Worm (Caenorhabditis elegans) whole organism, L4 larva: ENCODE data around the gene nlp-63.
A peak's percentile ranks its signal among the peaks of the same experiment; 100 is the strongest.

Source experiments
- D1046.2 ChIP-seq: fragments of 200-800 bp; sonication (Bioruptor generic); IDR thresholded peaks from 2 replicates; pipeline ENCODE4 v1.3.6; 2022; ENCODE audit warnings: missing genetic modification characterization, missing compliant biosample characterization
- F26F4.8 ChIP-seq: fragments of 200-800 bp; sonication (Bioruptor generic); conservative IDR thresholded peaks from 2 replicates; pipeline ENCODE4 v1.3.6; 2022; ENCODE audit warnings: missing genetic modification characterization, missing compliant biosample characterization
- F44E2.7 ChIP-seq: fragments of 200-800 bp; sonication (Bioruptor generic); IDR thresholded peaks from 2 replicates; pipeline ENCODE4 v2.1.2; 2022; ENCODE audit warnings: missing genetic modification characterization, missing compliant biosample characterization
- F49E8.2 ChIP-seq: sonication (generic microtip); optimal IDR thresholded peaks from 2 replicates; lab custom pipeline; 2016; ENCODE audit warnings: missing compliant biosample characterization, mild to moderate bottlenecking, missing genetic modification characterization, borderline replicate concordance
- T20F7.1 ChIP-seq: fragments of 200-800 bp; sonication (Bioruptor generic); optimal IDR thresholded peaks from 2 replicates; lab custom pipeline; 2018; ENCODE audit warnings: mild to moderate bottlenecking, missing genetic modification characterization, missing compliant biosample characterization
- Y48G9A.11 ChIP-seq: fragments of 200-800 bp; sonication (Bioruptor generic); IDR thresholded peaks from 2 replicates; pipeline ENCODE4 v1.3.6; 2022; ENCODE audit warnings: missing genetic modification reagents, missing genetic modification characterization, missing compliant biosample characterization
- Y5F2A.4 ChIP-seq: fragments of 200-800 bp; sonication (Bioruptor generic); optimal IDR thresholded peaks from 2 replicates; lab custom pipeline; 2018; ENCODE audit warnings: mild to moderate bottlenecking, missing genetic modification characterization, missing compliant biosample characterization
- ZK337.2 ChIP-seq: fragments of 200-800 bp; sonication (Bioruptor generic); IDR thresholded peaks from 2 replicates; pipeline ENCODE4 v1.3.6; 2022; ENCODE audit warnings: missing genetic modification reagents, missing genetic modification characterization, missing compliant biosample characterization
- aha-1 ChIP-seq: fragments of 150-350 bp; peaks from one replicate; lab custom pipeline; 2014; ENCODE audit warnings: missing biosample characterization, missing genetic modification characterization
- aly-2 ChIP-seq: sonication (generic microtip); optimal IDR thresholded peaks from 2 replicates; lab custom pipeline; 2018; ENCODE audit warnings: missing biosample characterization, missing genetic modification characterization
- ceh-20 ChIP-seq: fragments of 200-800 bp; sonication (Bioruptor generic); IDR thresholded peaks from 2 replicates; pipeline ENCODE4 v1.3.6; 2022; ENCODE audit warnings: missing genetic modification reagents, missing genetic modification characterization, missing compliant biosample characterization
- ceh-32 ChIP-seq: sonication (generic microtip); optimal IDR thresholded peaks from 2 replicates; lab custom pipeline; 2016; ENCODE audit warnings: mild to moderate bottlenecking, missing genetic modification characterization, missing compliant biosample characterization; ENCODE audit not compliant: poor library complexity
- ces-1 ChIP-seq: fragments of 150-350 bp; sonication (generic microtip); optimal IDR thresholded peaks from 4 replicates; lab custom pipeline; 2014; ENCODE audit warnings: missing biosample characterization, missing genetic modification reagents, missing genetic modification characterization
- cey-2 ChIP-seq: sonication (generic microtip); optimal IDR thresholded peaks from 3 replicates; lab custom pipeline; 2017; ENCODE audit warnings: missing genetic modification characterization, mild to moderate bottlenecking, missing compliant biosample characterization, antibody characterized with exemption, borderline replicate concordance; ENCODE audit not compliant: insufficient read depth
- daf-16 ChIP-seq, 3 experiments: sonication (generic microtip); optimal IDR thresholded peaks; 2 replicates each; lab custom pipeline; 2016 to 2017; ENCODE audit warnings: missing genetic modification characterization in 3 of 3, missing genetic modification reagents in 3 of 3, mild to moderate bottlenecking in 2 of 3, missing compliant biosample characterization in 2 of 3, missing biosample characterization in 1 of 3, moderate library complexity in 1 of 3
- daf-8 ChIP-seq: fragments of 200-800 bp; sonication (Bioruptor generic); IDR thresholded peaks from 2 replicates; pipeline ENCODE4 v1.3.6; 2022; ENCODE audit warnings: missing genetic modification characterization, missing compliant biosample characterization
- egl-27 ChIP-seq: sonication (generic microtip); optimal IDR thresholded peaks from 3 replicates; lab custom pipeline; 2017; ENCODE audit warnings: missing biosample characterization, missing genetic modification reagents, missing genetic modification characterization
- hif-1 ChIP-seq, 2 experiments: sonication (generic microtip); optimal IDR thresholded peaks; 2 replicates each; lab custom pipeline; 2016 to 2017; ENCODE audit warnings: missing compliant biosample characterization in 2 of 2, missing genetic modification characterization in 2 of 2, missing genetic modification reagents in 2 of 2, missing genotype in 2 of 2, mild to moderate bottlenecking in 1 of 2
- hlh-30 ChIP-seq: sonication (generic microtip); optimal IDR thresholded peaks from 2 replicates; lab custom pipeline; 2017; ENCODE audit warnings: antibody characterized with exemption, mild to moderate bottlenecking, missing genetic modification characterization, missing compliant biosample characterization; ENCODE audit not compliant: insufficient read depth
- hmg-1.1 ChIP-seq: fragments of 200-800 bp; sonication (Bioruptor generic); IDR thresholded peaks from 2 replicates; pipeline ENCODE4 v1.3.6; 2022; ENCODE audit warnings: missing genetic modification reagents, missing genetic modification characterization, missing compliant biosample characterization
- jun-1 ChIP-seq: fragments of 150-350 bp; optimal IDR thresholded peaks from 2 replicates; lab custom pipeline; 2014; ENCODE audit warnings: missing biosample characterization, missing genetic modification reagents, missing genetic modification characterization
- lim-7 ChIP-seq: fragments of 200-800 bp; sonication (Bioruptor generic); IDR thresholded peaks from 2 replicates; pipeline ENCODE4 v1.3.6; 2022; ENCODE audit warnings: missing genetic modification characterization, missing compliant biosample characterization
- lin-13 ChIP-seq: fragments of 150-350 bp; optimal IDR thresholded peaks from 2 replicates; lab custom pipeline; 2014; ENCODE audit warnings: missing biosample characterization, missing genetic modification reagents, missing genetic modification characterization
- lin-15B ChIP-seq: fragments of 150-350 bp; sonication (generic microtip); optimal IDR thresholded peaks from 3 replicates; lab custom pipeline; 2014; ENCODE audit warnings: missing biosample characterization, missing genetic modification characterization
- lin-29 ChIP-seq: fragments of 200-800 bp; sonication (Bioruptor generic); IDR thresholded peaks from 2 replicates; pipeline ENCODE4 v1.3.6; 2022; ENCODE audit warnings: missing genetic modification reagents, missing genetic modification characterization, missing compliant biosample characterization
- lin-39 ChIP-seq: fragments of 150-350 bp; optimal IDR thresholded peaks from 2 replicates; lab custom pipeline; 2014; ENCODE audit warnings: missing biosample characterization, missing genetic modification reagents, missing genetic modification characterization
- lir-3 ChIP-seq: sonication (generic microtip); optimal IDR thresholded peaks from 2 replicates; lab custom pipeline; 2016; ENCODE audit warnings: mild to moderate bottlenecking, missing genetic modification characterization, missing compliant biosample characterization
- lsy-2 ChIP-seq, 2 experiments: fragments of 150-350 bp in 1 of 2; sonication (generic microtip) in 1 of 2; optimal IDR thresholded peaks; 2 replicates each; lab custom pipeline; 2014 to 2017; ENCODE audit warnings: missing biosample characterization in 2 of 2, missing genetic modification characterization in 2 of 2
- madf-5 ChIP-seq, 2 experiments: fragments of 200-800 bp; sonication (Bioruptor generic); IDR thresholded peaks; 2 replicates each; pipeline ENCODE4 v1.3.6; 2022; ENCODE audit warnings: missing compliant biosample characterization in 2 of 2, missing genetic modification characterization in 2 of 2
- madf-9 ChIP-seq: fragments of 200-800 bp; sonication (Bioruptor generic); conservative IDR thresholded peaks from 2 replicates; pipeline ENCODE4 v1.3.6; 2022; ENCODE audit warnings: missing genetic modification reagents, missing genetic modification characterization, missing compliant biosample characterization
- mdl-1 ChIP-seq, 2 experiments: fragments of 150-350 bp in 1 of 2; sonication (generic microtip) in 1 of 2; optimal IDR thresholded peaks; 2 replicates each; lab custom pipeline; 2014 to 2017; ENCODE audit warnings: missing biosample characterization in 2 of 2, missing genetic modification characterization in 2 of 2
- mes-2 ChIP-seq: sonication (generic microtip); optimal IDR thresholded peaks from 2 replicates; lab custom pipeline; 2016; ENCODE audit warnings: missing genotype, mild to moderate bottlenecking, missing genetic modification characterization, missing compliant biosample characterization; ENCODE audit not compliant: poor library complexity, severe bottlenecking
- mxl-3 ChIP-seq: fragments of 200-800 bp; sonication (Bioruptor generic); optimal IDR thresholded peaks from 2 replicates; lab custom pipeline; 2018; ENCODE audit warnings: mild to moderate bottlenecking, missing genetic modification characterization, missing compliant biosample characterization
- nhr-10 ChIP-seq: fragments of 150-350 bp; optimal IDR thresholded peaks from 2 replicates; lab custom pipeline; 2014; ENCODE audit warnings: missing biosample characterization, missing genetic modification characterization
- nhr-11 ChIP-seq: fragments of 150-350 bp; optimal IDR thresholded peaks from 2 replicates; lab custom pipeline; 2014; ENCODE audit warnings: missing biosample characterization, missing genetic modification characterization
- nhr-237 ChIP-seq: sonication (generic microtip); optimal IDR thresholded peaks from 2 replicates; lab custom pipeline; 2017; ENCODE audit warnings: missing biosample characterization, missing genetic modification characterization
- nhr-25 ChIP-seq: sonication (generic microtip); optimal IDR thresholded peaks from 2 replicates; lab custom pipeline; 2017; ENCODE audit warnings: missing genetic modification characterization, mild to moderate bottlenecking, missing compliant biosample characterization, antibody characterized with exemption, moderate library complexity, borderline replicate concordance; ENCODE audit not compliant: insufficient read depth
- nhr-28 ChIP-seq: fragments of 150-350 bp; optimal IDR thresholded peaks from 2 replicates; lab custom pipeline; 2014; ENCODE audit warnings: missing biosample characterization, missing genetic modification characterization
- nhr-41 ChIP-seq: fragments of 200-800 bp; sonication (Bioruptor generic); IDR thresholded peaks from 2 replicates; pipeline ENCODE4 v1.3.6; 2022; ENCODE audit warnings: missing genetic modification reagents, missing genetic modification characterization, missing compliant biosample characterization
- nhr-42 ChIP-seq: fragments of 200-800 bp; sonication (Bioruptor generic); IDR thresholded peaks from 2 replicates; pipeline ENCODE4 v1.3.6; 2022; ENCODE audit warnings: missing genetic modification characterization, missing compliant biosample characterization
- nhr-76 ChIP-seq: fragments of 150-350 bp; optimal IDR thresholded peaks from 2 replicates; lab custom pipeline; 2014; ENCODE audit warnings: missing biosample characterization, missing genetic modification characterization
- pha-4 ChIP-seq, 2 experiments: fragments of 150-350 bp in 1 of 2; fragments of 200-800 bp in 1 of 2; sonication (Bioruptor generic) in 1 of 2; IDR thresholded peaks in 1 of 2; optimal IDR thresholded peaks in 1 of 2; 2 replicates each; pipeline versions ENCODE4 v1.3.6 to Lab custom; 2014 to 2022; ENCODE audit warnings: missing genetic modification characterization in 2 of 2, missing genetic modification reagents in 2 of 2, missing biosample characterization in 1 of 2, missing compliant biosample characterization in 1 of 2
- rbr-2 ChIP-seq: sonication (generic microtip); optimal IDR thresholded peaks from 2 replicates; lab custom pipeline; 2016; ENCODE audit warnings: missing genotype, missing genetic modification characterization, missing compliant biosample characterization
- saeg-2 ChIP-seq: fragments of 200-800 bp; sonication (Bioruptor generic); IDR thresholded peaks from 2 replicates; pipeline ENCODE4 v1.3.6; 2022; ENCODE audit warnings: missing genetic modification reagents, missing genetic modification characterization, missing compliant biosample characterization
- sdz-12 ChIP-seq: fragments of 200-800 bp; sonication (Bioruptor generic); optimal IDR thresholded peaks from 2 replicates; lab custom pipeline; 2018; ENCODE audit warnings: mild to moderate bottlenecking, missing genetic modification characterization, missing compliant biosample characterization
- snpc-1.2 ChIP-seq: fragments of 200-800 bp; sonication (Bioruptor generic); IDR thresholded peaks from 2 replicates; pipeline ENCODE4 v1.3.6; 2022; ENCODE audit warnings: missing genetic modification reagents, missing genetic modification characterization, missing compliant biosample characterization
- spr-1 ChIP-seq: sonication (generic microtip); optimal IDR thresholded peaks from 2 replicates; lab custom pipeline; 2016; ENCODE audit warnings: mild to moderate bottlenecking, missing genetic modification characterization, missing compliant biosample characterization
- tra-1 ChIP-seq: fragments of 200-800 bp; sonication (Bioruptor generic); IDR thresholded peaks from 2 replicates; pipeline ENCODE4 v1.3.6; 2022; ENCODE audit warnings: missing genetic modification reagents, missing genetic modification characterization, missing compliant biosample characterization
- zfp-3 ChIP-seq: fragments of 200-800 bp; sonication (Bioruptor generic); conservative IDR thresholded peaks from 2 replicates; pipeline ENCODE4 v1.3.6; 2022; ENCODE audit warnings: missing genetic modification reagents, missing genetic modification characterization, missing compliant biosample characterization
- zip-11 ChIP-seq: fragments of 200-800 bp; sonication (Bioruptor generic); IDR thresholded peaks from 2 replicates; pipeline ENCODE4 v1.3.6; 2022; ENCODE audit warnings: missing genetic modification characterization, missing compliant biosample characterization

nlp-63 gene

ce11 chrII:10202275-10202674 is 47.1 kb downstream of the nlp-63 start:
- no peak for TF ChIP-seq ceh-20 (GFP tag; lab: Robert Waterston, UW)
- TF ChIP-seq pha-4 (GFP tag; IDR thresholded peaks at IDR 0.05; lab: Robert Waterston, UW): no peak; the same call in 1 of the 2 replicates
- no peak for TF ChIP-seq pha-4 (tag; optimal IDR thresholded peaks at IDR 0.05; lab: Kevin White, UChicago)
- TF ChIP-seq nhr-237 (tag; lab: Kevin White, UChicago): no peak
- TF ChIP-seq nhr-25 (tag; lab: Kevin White, UChicago): no peak
- TF ChIP-seq lin-39 (tag; lab: Kevin White, UChicago): no peak
- peak in 1 of 2 experiments; percentile 18 for TF ChIP-seq mdl-1 (tag; optimal IDR thresholded peaks at IDR 0.05; lab: Kevin White, UChicago)
- no peak for TF ChIP-seq lir-3 (tag; lab: Kevin White, UChicago)
- no peak for TF ChIP-seq madf-5 (GFP tag; IDR thresholded peaks at IDR 0.05; lab: Robert Waterston, UW)
- TF ChIP-seq F26F4.8: no peak
- no peak for TF ChIP-seq aly-2 (tag; lab: Kevin White, UChicago)
- no peak for TF ChIP-seq zfp-3 (GFP tag; lab: Robert Waterston, UW)
- no peak for TF ChIP-seq nhr-41 (GFP tag; lab: Robert Waterston, UW)
- no peak for TF ChIP-seq Y5F2A.4 (GFP tag; lab: Kevin White, UChicago)
- TF ChIP-seq nhr-10 (tag; lab: Kevin White, UChicago): no peak
- no peak for TF ChIP-seq jun-1 (tag; lab: Kevin White, UChicago)
- TF ChIP-seq Y48G9A.11: no peak
- no peak for TF ChIP-seq lin-15B (tag; lab: Kevin White, UChicago)
- no peak for TF ChIP-seq daf-16 (GFP tag; optimal IDR thresholded peaks at IDR 0.05; lab: Kevin White, UChicago)
- TF ChIP-seq daf-16 (tag; optimal IDR thresholded peaks at IDR 0.05; lab: Kevin White, UChicago): no peak
- TF ChIP-seq lim-7 (GFP tag; lab: Robert Waterston, UW): no peak
- TF ChIP-seq lin-13: no peak
- peak in 1 of 2 experiments; percentile 1 for TF ChIP-seq hif-1 (tag; optimal IDR thresholded peaks at IDR 0.05; lab: Kevin White, UChicago)
- no peak for TF ChIP-seq nhr-42 (GFP tag; lab: Robert Waterston, UW)
- TF ChIP-seq rbr-2 (tag; lab: Kevin White, UChicago): peak; percentile 22
- no peak for TF ChIP-seq tra-1 (GFP tag; lab: Robert Waterston, UW)
- TF ChIP-seq F44E2.7 (GFP tag; lab: Robert Waterston, UW): no peak
- no peak for TF ChIP-seq snpc-1.2 (GFP tag; lab: Robert Waterston, UW)
- no peak for TF ChIP-seq nhr-28 (tag; lab: Kevin White, UChicago)
- peak in 1 of 2 experiments; percentile 9 for TF ChIP-seq lsy-2 (tag; optimal IDR thresholded peaks at IDR 0.05; lab: Kevin White, UChicago)
- TF ChIP-seq saeg-2: no peak
- no peak for TF ChIP-seq F49E8.2 (tag; lab: Kevin White, UChicago)
- TF ChIP-seq spr-1 (tag; lab: Kevin White, UChicago): no peak
- no peak for TF ChIP-seq egl-27 (tag; lab: Kevin White, UChicago)
- TF ChIP-seq aha-1 (tag; lab: Kevin White, UChicago): peak; percentile 38
- peak; percentile 60 for TF ChIP-seq hlh-30 (tag; lab: Kevin White, UChicago)
- TF ChIP-seq nhr-11: peak; percentile 61
- TF ChIP-seq mes-2 (tag; lab: Kevin White, UChicago): peak; percentile 26
- no peak for TF ChIP-seq lin-29
- TF ChIP-seq madf-9 (GFP tag; lab: Robert Waterston, UW): no peak
- no peak for TF ChIP-seq mxl-3
- no peak for TF ChIP-seq nhr-76 (tag; lab: Kevin White, UChicago)
- TF ChIP-seq zip-11 (GFP tag; lab: Robert Waterston, UW): no peak
- no peak for TF ChIP-seq sdz-12 (GFP tag; lab: Kevin White, UChicago)
- TF ChIP-seq T20F7.1: no peak
- TF ChIP-seq daf-8 (GFP tag; lab: Robert Waterston, UW): no peak
- no peak for TF ChIP-seq ceh-32 (tag; lab: Kevin White, UChicago)
- peak; percentile 71 for TF ChIP-seq hmg-1.1 (GFP tag; lab: Robert Waterston, UW)
- TF ChIP-seq ZK337.2 (GFP tag; lab: Robert Waterston, UW): no peak
- TF ChIP-seq ces-1 (GFP tag; lab: Kevin White, UChicago): no peak
- no peak for TF ChIP-seq D1046.2 (GFP tag; lab: Robert Waterston, UW)
- TF ChIP-seq cey-2 (tag; lab: Kevin White, UChicago): no peak
